Worm (Caenorhabditis elegans) whole organism, L2 larva: ENCODE measurements around the gene T23B7.3.
A peak's percentile ranks its signal among the peaks of the same experiment; 100 is the strongest.

Experiments
- ZK546.5 ChIP-seq: sonication (generic microtip); optimal IDR thresholded peaks from 2 replicates; lab custom pipeline; 2017; ENCODE audit warnings: missing biosample characterization, missing genetic modification characterization
- dmd-4 ChIP-seq: sonication (generic microtip); optimal IDR thresholded peaks from 2 replicates; lab custom pipeline; 2017; ENCODE audit warnings: missing biosample characterization, missing genetic modification characterization
- elt-1 ChIP-seq: fragments of 150-350 bp; optimal IDR thresholded peaks from 2 replicates; lab custom pipeline; 2014; ENCODE audit warnings: missing biosample characterization, missing genetic modification characterization
- elt-3 ChIP-seq: sonication (generic microtip); optimal IDR thresholded peaks from 2 replicates; lab custom pipeline; 2017; ENCODE audit warnings: missing biosample characterization, missing genetic modification characterization
- fos-1 ChIP-seq: fragments of 150-350 bp; optimal IDR thresholded peaks from 2 replicates; lab custom pipeline; 2014; ENCODE audit warnings: missing biosample characterization, missing genetic modification characterization
- gmeb-1 ChIP-seq: fragments of 150-350 bp; optimal IDR thresholded peaks from 2 replicates; lab custom pipeline; 2014; ENCODE audit warnings: missing biosample characterization, missing genetic modification characterization
- lin-39 ChIP-seq: fragments of 150-350 bp; optimal IDR thresholded peaks from 2 replicates; lab custom pipeline; 2014; ENCODE audit warnings: missing biosample characterization, missing genetic modification reagents, missing genetic modification characterization
- nhr-11 ChIP-seq: fragments of 150-350 bp; optimal IDR thresholded peaks from 2 replicates; lab custom pipeline; 2014; ENCODE audit warnings: missing biosample characterization, missing genetic modification characterization
- nhr-12 ChIP-seq: fragments of 150-350 bp; optimal IDR thresholded peaks from 2 replicates; lab custom pipeline; 2014; ENCODE audit warnings: missing biosample characterization, missing genetic modification characterization
- ztf-11 ChIP-seq: sonication (generic microtip); optimal IDR thresholded peaks from 2 replicates; lab custom pipeline; 2017; ENCODE audit warnings: missing biosample characterization, missing genetic modification characterization
- ztf-4 ChIP-seq: fragments of 150-350 bp; optimal IDR thresholded peaks from 2 replicates; lab custom pipeline; 2014; ENCODE audit warnings: missing biosample characterization, missing genetic modification characterization

DNA sequence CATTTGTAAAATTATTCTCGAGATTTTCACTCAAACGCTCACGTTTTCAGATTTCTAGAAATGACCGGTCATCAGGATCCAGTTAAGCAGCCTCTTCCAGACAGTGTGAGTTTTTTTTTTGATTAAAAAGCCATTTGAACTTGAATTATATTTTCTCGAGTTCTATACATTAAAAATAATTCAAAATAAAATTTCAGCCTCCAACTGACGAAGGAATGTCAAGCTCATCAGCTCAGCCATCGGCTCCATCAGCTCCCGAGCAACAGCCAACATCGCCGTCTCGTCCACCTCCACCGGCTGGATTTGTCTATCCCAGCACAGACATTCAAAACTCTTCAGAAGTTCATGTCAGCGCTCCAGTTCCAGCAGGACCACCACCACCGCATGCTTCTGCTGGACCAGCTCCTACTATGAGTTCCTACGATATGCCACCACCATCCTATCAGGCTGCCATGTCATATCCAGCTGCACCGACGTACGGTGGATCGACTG is 7.9 kb downstream of the T23B7.3 start, which contains the start of gene F11G11.5:
- peak; percentile 33 for TF ChIP-seq ztf-4 (tag; lab: Kevin White, UChicago)
- TF ChIP-seq ZK546.5 (tag; lab: Kevin White, UChicago), result no peak
- TF ChIP-seq ztf-11 (tag; lab: Kevin White, UChicago), result no peak
- TF ChIP-seq nhr-11, result no peak
- no peak for TF ChIP-seq dmd-4
- no peak for TF ChIP-seq nhr-12 (tag; lab: Kevin White, UChicago)
- no peak for TF ChIP-seq elt-3
- no peak for TF ChIP-seq gmeb-1 (tag; lab: Kevin White, UChicago)
- TF ChIP-seq elt-1, result no peak
- no peak for TF ChIP-seq fos-1 (tag; lab: Kevin White, UChicago)
- no peak for TF ChIP-seq lin-39
